Worm (Caenorhabditis elegans): ENCODE measurements around the gene clc-22.

clc-22 gene

ce11 chrII:3986906-3987305, 9.0 kb downstream of the clc-22 start, which contains the start of gene K10G6.5:
TSS of gene K10G6.5 (plus strand) at chrII:3987250.
- TF ChIP-seq ama-1 (optimal IDR thresholded peaks at IDR 0.05) = no peak
- TF ChIP-seq sma-9 (GFP tag; optimal IDR thresholded peaks at IDR 0.05) = no peak
- no peak for TF ChIP-seq sma-9 (tag; optimal IDR thresholded peaks at IDR 0.05)
- peak; percentile 49 for TF ChIP-seq fos-1 (tag; optimal IDR thresholded peaks at IDR 0.05)

DNA sequence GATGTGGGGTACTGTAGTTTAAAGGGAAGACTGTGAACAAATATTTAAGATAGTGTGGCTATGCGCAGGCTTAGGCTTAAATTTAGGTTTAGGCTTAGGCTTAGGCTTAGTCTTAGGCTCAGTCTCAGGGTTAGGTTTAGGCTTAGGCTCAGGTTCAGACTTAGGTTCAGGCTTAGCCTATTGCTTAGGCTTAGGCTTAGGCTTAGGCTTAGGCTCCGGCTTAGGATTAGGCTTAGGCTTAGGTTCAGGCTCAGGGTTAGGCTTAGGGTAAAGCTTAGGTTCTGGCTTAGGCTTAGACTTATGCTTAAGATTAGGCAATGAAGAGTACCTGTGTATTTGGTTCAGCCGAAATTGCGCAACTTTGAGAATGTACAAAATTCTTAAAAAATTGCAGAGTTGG, 11.6 kb downstream of the clc-22 start:
- TF ChIP-seq R02D3.7 (tag; optimal IDR thresholded peaks at IDR 0.05) = no peak
- TF ChIP-seq ztf-11 (tag; optimal IDR thresholded peaks at IDR 0.05) = no peak
- no peak for TF ChIP-seq sma-3 (GFP tag; optimal IDR thresholded peaks at IDR 0.05)
- no peak for TF ChIP-seq nhr-23 (tag; optimal IDR thresholded peaks at IDR 0.05)

ce11 chrII:3982313-3982712, 13.6 kb downstream of the clc-22 start, which contains the start of gene lin-31:
TSS of gene lin-31 (plus strand) at chrII:3982549.
- TF ChIP-seq nhr-77 (tag; optimal IDR thresholded peaks at IDR 0.05) (no peak), ztf-1 (GFP tag; conservative IDR thresholded peaks at IDR 0.05) (no peak), crh-2 (tag; optimal IDR thresholded peaks at IDR 0.05) (no peak), elt-1 (tag; optimal IDR thresholded peaks at IDR 0.05) (no peak), nhr-237 (tag; optimal IDR thresholded peaks at IDR 0.05) (no peak), alr-1 (tag; optimal IDR thresholded peaks at IDR 0.05) (no peak), nhr-21 (tag; optimal IDR thresholded peaks at IDR 0.05) (no peak), lin-39 (tag; optimal IDR thresholded peaks at IDR 0.05) (no peak), snpc-4 (tag; optimal IDR thresholded peaks at IDR 0.05) (no peak), zag-1 (tag; optimal IDR thresholded peaks at IDR 0.05) (no peak), mdl-1 (tag; optimal IDR thresholded peaks at IDR 0.05) (no peak), ztf-4 (tag; optimal IDR thresholded peaks at IDR 0.05) (no peak), nhr-12 (tag; optimal IDR thresholded peaks at IDR 0.05) (no peak), nhr-6 (tag; optimal IDR thresholded peaks at IDR 0.05) (no peak), ceh-82 (tag; optimal IDR thresholded peaks at IDR 0.05) (no peak), ceh-16 (tag; optimal IDR thresholded peaks at IDR 0.05) (no peak), nhr-10 (tag; optimal IDR thresholded peaks at IDR 0.05) (no peak), nhr-25 (tag; optimal IDR thresholded peaks at IDR 0.05) (no peak)

- TF ChIP-seq nhr-21 (tag; optimal IDR thresholded peaks at IDR 0.05) = no peak
- no peak for TF ChIP-seq nhr-23 (tag; optimal IDR thresholded peaks at IDR 0.05)
- TF ChIP-seq sma-3 (GFP tag; optimal IDR thresholded peaks at IDR 0.05) = no peak
- TF ChIP-seq dmd-4 (tag; optimal IDR thresholded peaks at IDR 0.05) = no peak
- no peak for TF ChIP-seq ZK546.5 (tag; optimal IDR thresholded peaks at IDR 0.05)
- no peak for TF ChIP-seq lsy-2 (tag; optimal IDR thresholded peaks at IDR 0.05)
- no peak for TF ChIP-seq lin-39 (tag; optimal IDR thresholded peaks at IDR 0.05)
- TF ChIP-seq ztf-4 (tag; optimal IDR thresholded peaks at IDR 0.05) = no peak
- no peak for TF ChIP-seq fos-1 (tag; optimal IDR thresholded peaks at IDR 0.05)
- no peak for TF ChIP-seq elt-3 (tag; optimal IDR thresholded peaks at IDR 0.05)
- TF ChIP-seq nhr-10 (tag; optimal IDR thresholded peaks at IDR 0.05) = no peak
Measured at ce11 chrII:3980373-3980772, 15.5 kb downstream of the clc-22 start.

ce11 chrII:3978198-3978597, 17.7 kb downstream of the clc-22 start:
- no peak for TF ChIP-seq blmp-1 (tag; optimal IDR thresholded peaks at IDR 0.05; ENCODE audit: insufficient read depth)
- TF ChIP-seq elt-3 (tag; optimal IDR thresholded peaks at IDR 0.05) = no peak
- no peak for TF ChIP-seq alr-1 (tag; optimal IDR thresholded peaks at IDR 0.05)
- TF ChIP-seq ZK546.5 (tag; optimal IDR thresholded peaks at IDR 0.05) = no peak
- TF ChIP-seq ztf-11 (tag; optimal IDR thresholded peaks at IDR 0.05) = no peak
- no peak for TF ChIP-seq ztf-1 (GFP tag; conservative IDR thresholded peaks at IDR 0.05)
- no peak for TF ChIP-seq skn-1 (tag; optimal IDR thresholded peaks at IDR 0.05)
- TF ChIP-seq dmd-4 (tag; optimal IDR thresholded peaks at IDR 0.05) = no peak

ce11 chrII:3975942-3976341, 19.9 kb downstream of the clc-22 start, which contains the start of gene dos-2:
TSS of gene dos-2 (plus strand) at chrII:3976242.
- no peak for TF ChIP-seq mdl-1 (tag; optimal IDR thresholded peaks at IDR 0.05)
- no peak for TF ChIP-seq ZK546.5 (tag; optimal IDR thresholded peaks at IDR 0.05)
- no peak for TF ChIP-seq skn-1 (tag; optimal IDR thresholded peaks at IDR 0.05)
- TF ChIP-seq sma-9 (GFP tag; optimal IDR thresholded peaks at IDR 0.05) = no peak
- TF ChIP-seq sma-9 (tag; optimal IDR thresholded peaks at IDR 0.05) = no peak
- TF ChIP-seq ceh-82 (tag; optimal IDR thresholded peaks at IDR 0.05) = no peak
- TF ChIP-seq fos-1 (tag; optimal IDR thresholded peaks at IDR 0.05) = no peak
- TF ChIP-seq mab-5 (tag; optimal IDR thresholded peaks at IDR 0.05) = no peak
- TF ChIP-seq C34F6.9 (tag; optimal IDR thresholded peaks at IDR 0.05) = no peak
